6 worm cellular contexts compared by ENCODE assay signal in the genomic region with DNA sequence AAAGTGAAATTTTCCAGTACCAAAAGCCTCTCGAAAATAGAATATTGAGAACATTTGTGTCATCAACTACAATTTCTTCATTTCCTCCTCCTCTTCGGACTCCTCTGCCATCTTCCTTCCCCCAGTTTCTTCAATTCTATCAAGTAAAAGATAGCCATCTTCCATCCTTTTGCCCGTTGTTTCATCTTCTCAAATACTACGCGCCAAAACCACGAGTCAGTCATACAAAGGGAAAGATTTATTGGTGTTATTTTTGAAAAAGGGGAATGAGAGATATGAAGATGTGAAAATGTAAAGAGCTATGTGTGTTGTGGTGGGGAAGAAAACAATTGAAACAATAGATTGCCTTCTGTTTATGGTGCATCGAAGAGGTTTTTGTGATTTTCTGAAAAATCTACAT.
TF ChIP-seq lines count a peak whose summit lies in the region.

No protein-coding gene starts in this region.

TF ChIP-seq in whole organism, L1 larva, 84 proteins besides CTCF, POLR2A, EP300 and RAD21 (continues in another document):
- peak; percentile 58 for TF ChIP-seq C16A3.4 (tag; optimal IDR thresholded peaks at IDR 0.05; lab: Kevin White, UChicago)
- peak in 1 of 6 experiments; percentile 55 for TF ChIP-seq elt-3 (tag; optimal IDR thresholded peaks at IDR 0.05; lab: Kevin White, UChicago)
- no peak for TF ChIP-seq sox-4 (tag; optimal IDR thresholded peaks at IDR 0.05; lab: Kevin White, UChicago)
- peak in 1 of 3 experiments; percentile 25 for TF ChIP-seq dpl-1 (GFP tag; optimal IDR thresholded peaks at IDR 0.05; lab: Kevin White, UChicago)
- TF ChIP-seq lir-3 (tag; optimal IDR thresholded peaks at IDR 0.05; lab: Kevin White, UChicago; ENCODE audit: poor library complexity) = peak; percentile 30
- TF ChIP-seq nhr-19 (GFP tag; conservative IDR thresholded peaks at IDR 0.05; lab: Robert Waterston, UW) = no peak
- peak in 1 of 3 experiments; percentile 41 for TF ChIP-seq ceh-82 (tag; optimal IDR thresholded peaks at IDR 0.05; lab: Kevin White, UChicago)
- peak in 1 of 2 experiments; percentile 64 for TF ChIP-seq lsy-2 (tag; optimal IDR thresholded peaks at IDR 0.05; lab: Kevin White, UChicago)
- TF ChIP-seq snu-23 (GFP tag; optimal IDR thresholded peaks at IDR 0.05; lab: Kevin White, UChicago) = peak; percentile 68
- peak; percentile 77 for TF ChIP-seq nhr-85 (tag; lab: Kevin White, UChicago)
- TF ChIP-seq C04F5.9 (tag; optimal IDR thresholded peaks at IDR 0.05; lab: Kevin White, UChicago) = no peak
- TF ChIP-seq lin-14 (GFP tag; optimal IDR thresholded peaks at IDR 0.05; lab: Kevin White, UChicago) = peak; percentile 88
- TF ChIP-seq lin-35 (GFP tag; optimal IDR thresholded peaks at IDR 0.05; lab: Kevin White, UChicago) = peak in 1 of 2 experiments; percentile 41
- TF ChIP-seq mep-1 (tag; optimal IDR thresholded peaks at IDR 0.05; lab: Kevin White, UChicago) = peak; percentile 60

TF ChIP-seq in whole organism, L2 larva, 48 proteins besides CTCF, POLR2A, EP300 and RAD21 (continues in another document):
- TF ChIP-seq unc-55 (GFP tag; optimal IDR thresholded peaks at IDR 0.05; lab: Kevin White, UChicago) (peak; percentile 32), nhr-6 (tag; optimal IDR thresholded peaks at IDR 0.05; lab: Kevin White, UChicago) (peak; percentile 6), sma-9 (GFP tag; optimal IDR thresholded peaks at IDR 0.05; lab: Kevin White, UChicago) (peak; percentile 61), sma-9 (tag; optimal IDR thresholded peaks at IDR 0.05; lab: Kevin White, UChicago) (no peak), mab-5 (tag; optimal IDR thresholded peaks at IDR 0.05; lab: Kevin White, UChicago) (peak; percentile 94), nhr-25 (tag; optimal IDR thresholded peaks at IDR 0.05; lab: Kevin White, UChicago) (peak; percentile 24), lsy-2 (tag; optimal IDR thresholded peaks at IDR 0.05; lab: Kevin White, UChicago) (peak in 1 of 2 experiments; percentile 54), egl-27 (tag; optimal IDR thresholded peaks at IDR 0.05; lab: Kevin White, UChicago) (peak; percentile 4), lin-39 (tag; optimal IDR thresholded peaks at IDR 0.05; lab: Kevin White, UChicago) (peak; percentile 52), sma-3 (GFP tag; optimal IDR thresholded peaks at IDR 0.05; lab: Kevin White, UChicago) (peak; percentile 5), skn-1 (tag; optimal IDR thresholded peaks at IDR 0.05; lab: Kevin White, UChicago) (no peak), crh-2 (tag; optimal IDR thresholded peaks at IDR 0.05; lab: Kevin White, UChicago) (peak; percentile 79), zag-1 (tag; optimal IDR thresholded peaks at IDR 0.05; lab: Kevin White, UChicago) (no peak), C34F6.9 (tag; optimal IDR thresholded peaks at IDR 0.05; lab: Kevin White, UChicago) (peak; percentile 67), unc-62 (GFP tag; optimal IDR thresholded peaks at IDR 0.05; lab: Kevin White, UChicago) (peak; percentile 22)

TF ChIP-seq in whole organism, L3 larva, 47 proteins besides CTCF, POLR2A, EP300 and RAD21 (continues in another document):
- TF ChIP-seq nhr-237 (tag; optimal IDR thresholded peaks at IDR 0.05; lab: Kevin White, UChicago) = no peak
- TF ChIP-seq ztf-4 (tag; optimal IDR thresholded peaks at IDR 0.05; lab: Kevin White, UChicago) = no peak
- peak; percentile 18 for TF ChIP-seq unc-62 (GFP tag; optimal IDR thresholded peaks at IDR 0.05; lab: Kevin White, UChicago)
- TF ChIP-seq fkh-10 (GFP tag; optimal IDR thresholded peaks at IDR 0.05; lab: Kevin White, UChicago) = no peak
- TF ChIP-seq nhr-12 (tag; optimal IDR thresholded peaks at IDR 0.05; lab: Kevin White, UChicago) = no peak
- peak; percentile 87 for TF ChIP-seq elt-1 (tag; optimal IDR thresholded peaks at IDR 0.05; lab: Kevin White, UChicago)
- TF ChIP-seq egl-27 (tag; optimal IDR thresholded peaks at IDR 0.05; lab: Kevin White, UChicago) = no peak
- no peak for TF ChIP-seq jun-1 (tag; optimal IDR thresholded peaks at IDR 0.05; lab: Kevin White, UChicago)
- no peak for TF ChIP-seq eor-1 (tag; optimal IDR thresholded peaks at IDR 0.05; lab: Kevin White, UChicago)
- TF ChIP-seq ceh-28 (tag; optimal IDR thresholded peaks at IDR 0.05; lab: Kevin White, UChicago) = no peak
- no peak for TF ChIP-seq nhr-23 (tag; optimal IDR thresholded peaks at IDR 0.05; lab: Kevin White, UChicago)
- TF ChIP-seq lin-39 (tag; optimal IDR thresholded peaks at IDR 0.05; lab: Kevin White, UChicago) = peak; percentile 28
- TF ChIP-seq nfya-1 (tag; optimal IDR thresholded peaks at IDR 0.05; lab: Kevin White, UChicago; ENCODE audit: insufficient read depth) = peak; percentile 61
- TF ChIP-seq egl-5 (tag; optimal IDR thresholded peaks at IDR 0.05; lab: Kevin White, UChicago) = peak; percentile 64
- TF ChIP-seq nhr-43 (tag; optimal IDR thresholded peaks at IDR 0.05; lab: Kevin White, UChicago; ENCODE audit: poor library complexity, severe bottlenecking) = no peak

TF ChIP-seq in whole organism, L4 larva, 104 proteins besides CTCF, POLR2A, EP300 and RAD21 (continues in another document):
- TF ChIP-seq mep-1 (tag; optimal IDR thresholded peaks at IDR 0.05; lab: Kevin White, UChicago) = peak; percentile 20
- no peak for TF ChIP-seq lin-13 (GFP tag; optimal IDR thresholded peaks at IDR 0.05; lab: Kevin White, UChicago)
- TF ChIP-seq ctbp-1 (GFP tag; IDR thresholded peaks at IDR 0.05; lab: Robert Waterston, UW) = no peak
- no peak for TF ChIP-seq dmd-9 (GFP tag; IDR thresholded peaks at IDR 0.05; lab: Robert Waterston, UW)
- TF ChIP-seq D1046.2 (GFP tag; IDR thresholded peaks at IDR 0.05; lab: Robert Waterston, UW) = no peak
- TF ChIP-seq nhr-25 (tag; optimal IDR thresholded peaks at IDR 0.05; lab: Kevin White, UChicago; ENCODE audit: borderline replicate concordance, insufficient read depth) = no peak
- no peak for TF ChIP-seq cey-2 (tag; optimal IDR thresholded peaks at IDR 0.05; lab: Kevin White, UChicago; ENCODE audit: borderline replicate concordance, insufficient read depth)
- TF ChIP-seq hlh-11 (tag; optimal IDR thresholded peaks at IDR 0.05; lab: Kevin White, UChicago) = peak; percentile 1
- no peak for TF ChIP-seq vab-7 (GFP tag; IDR thresholded peaks at IDR 0.05; lab: Robert Waterston, UW)
- TF ChIP-seq dpl-1 (GFP tag; optimal IDR thresholded peaks at IDR 0.05; lab: Kevin White, UChicago) = no peak
- no peak for TF ChIP-seq zfp-2 (tag; optimal IDR thresholded peaks at IDR 0.05; lab: Kevin White, UChicago)
- no peak for TF ChIP-seq attf-4 (tag; optimal IDR thresholded peaks at IDR 0.05; lab: Kevin White, UChicago)
- TF ChIP-seq F10B5.3 (tag; optimal IDR thresholded peaks at IDR 0.05; lab: Kevin White, UChicago) = no peak
- TF ChIP-seq daf-8 (GFP tag; IDR thresholded peaks at IDR 0.05; lab: Robert Waterston, UW) = no peak
- peak in 1 of 2 experiments; percentile 100 for TF ChIP-seq unc-62 (GFP tag; optimal IDR thresholded peaks at IDR 0.05 in 1 of 2; lab: Kevin White, UChicago)
- TF ChIP-seq unc-62 (tag; optimal IDR thresholded peaks at IDR 0.05; lab: Kevin White, UChicago) = no peak

TF ChIP-seq in whole organism, late embryonic, 69 proteins besides CTCF, POLR2A, EP300 and RAD21:
- TF ChIP-seq unc-55 (GFP tag; optimal IDR thresholded peaks at IDR 0.05; lab: Kevin White, UChicago) (peak; percentile 25), ceh-18 (tag; optimal IDR thresholded peaks at IDR 0.05; lab: Kevin White, UChicago) (peak; percentile 12), sdc-2 (tag; optimal IDR thresholded peaks at IDR 0.05; lab: Kevin White, UChicago) (no peak), lim-6 (tag; optimal IDR thresholded peaks at IDR 0.05; lab: Kevin White, UChicago) (no peak), ceh-6 (GFP tag; optimal IDR thresholded peaks at IDR 0.05; lab: Kevin White, UChicago) (no peak)

TF ChIP-seq in whole organism, mixed stage, embryonic, 35 proteins besides CTCF, POLR2A, EP300 and RAD21:
- TF ChIP-seq mab-5 (tag; optimal IDR thresholded peaks at IDR 0.05; lab: Kevin White, UChicago) (peak; percentile 11), ceh-83 (GFP tag; optimal IDR thresholded peaks at IDR 0.05; lab: Kevin White, UChicago) (no peak), sem-2 (GFP tag; optimal IDR thresholded peaks at IDR 0.05; lab: Kevin White, UChicago) (no peak), nhr-28 (tag; optimal IDR thresholded peaks at IDR 0.05; lab: Kevin White, UChicago) (no peak), zip-8 (tag; optimal IDR thresholded peaks at IDR 0.05; lab: Kevin White, UChicago) (no peak), elt-3 (tag; optimal IDR thresholded peaks at IDR 0.05; lab: Kevin White, UChicago) (no peak), ztf-11 (tag; optimal IDR thresholded peaks at IDR 0.05; lab: Kevin White, UChicago) (no peak), sptf-1 (tag; optimal IDR thresholded peaks at IDR 0.05; lab: Kevin White, UChicago) (no peak), lin-32 (GFP tag; optimal IDR thresholded peaks at IDR 0.05; lab: Kevin White, UChicago) (no peak), ceh-43 (GFP tag; optimal IDR thresholded peaks at IDR 0.05; lab: Kevin White, UChicago) (no peak), ham-2 (GFP tag; optimal IDR thresholded peaks at IDR 0.05; lab: Kevin White, UChicago) (no peak), unc-62 (GFP tag; optimal IDR thresholded peaks at IDR 0.05; lab: Kevin White, UChicago) (peak; percentile 63), nhr-2 (tag; optimal IDR thresholded peaks at IDR 0.05; lab: Kevin White, UChicago) (no peak), lin-13 (tag; optimal IDR thresholded peaks at IDR 0.05; lab: Kevin White, UChicago) (no peak), mep-1 (tag; optimal IDR thresholded peaks at IDR 0.05; lab: Kevin White, UChicago) (no peak), mls-2 (tag; optimal IDR thresholded peaks at IDR 0.05; lab: Kevin White, UChicago) (no peak), ces-1 (GFP tag; optimal IDR thresholded peaks at IDR 0.05; lab: Kevin White, UChicago) (peak; percentile 25), tbx-8 (GFP tag; optimal IDR thresholded peaks at IDR 0.05; lab: Kevin White, UChicago) (no peak), unc-120 (tag; optimal IDR thresholded peaks at IDR 0.05; lab: Kevin White, UChicago; ENCODE audit: poor library complexity, severe bottlenecking) (peak; percentile 18), drap-1 (GFP tag; optimal IDR thresholded peaks at IDR 0.05; lab: Kevin White, UChicago) (no peak)
